Worm (Caenorhabditis elegans): ENCODE measurements around the gene C18A3.3.

ce11 chrII:5734883-5735282, 18.8 kb downstream of the C18A3.3 start:
- TF ChIP-seq ztf-23 (GFP tag; IDR thresholded peaks at IDR 0.05) (no peak), tab-1 (GFP tag; IDR thresholded peaks at IDR 0.05) (no peak), med-1 (GFP tag; optimal IDR thresholded peaks at IDR 0.05; ENCODE audit: insufficient read depth) (no peak), klf-2 (GFP tag; conservative IDR thresholded peaks at IDR 0.05) (no peak), T22C8.4 (GFP tag; IDR thresholded peaks at IDR 0.05) (no peak)

All from whole organism, midembryonic.